Fruit fly (Drosophila melanogaster) whole organism, embryonic: ENCODE data around the gene CG12299.

ENCODE experiments used
- Abd-B ChIP-seq: fragments of 200-800 bp; sonication (Bioruptor generic); optimal IDR thresholded peaks from 2 replicates; lab custom pipeline; 2018; ENCODE audit warnings: missing biosample characterization, mild to moderate bottlenecking, missing genetic modification characterization, moderate library complexity
- BEAF-32 ChIP-seq: fragments of 200-800 bp; sonication (Bioruptor generic); optimal IDR thresholded peaks from 3 replicates; lab custom pipeline; 2017; ENCODE audit warnings: missing biosample characterization, missing genetic modification characterization, mild to moderate bottlenecking, moderate library complexity, missing genetic modification reagents
- CG12219 ChIP-seq: fragments of 200-800 bp; sonication (Bioruptor generic); optimal IDR thresholded peaks from 3 replicates; lab custom pipeline; 2018; ENCODE audit warnings: missing biosample characterization, mild to moderate bottlenecking, missing genetic modification characterization
- CG12391 ChIP-seq: fragments of 200-800 bp; sonication (Bioruptor generic); optimal IDR thresholded peaks from 3 replicates; lab custom pipeline; 2018; ENCODE audit warnings: missing biosample characterization, mild to moderate bottlenecking, missing genetic modification characterization, moderate library complexity
- CG15073 ChIP-seq: fragments of 200-800 bp; sonication (Bioruptor generic); optimal IDR thresholded peaks from 2 replicates; lab custom pipeline; 2016; ENCODE audit warnings: missing biosample characterization, missing genetic modification characterization
- CG1602 ChIP-seq: fragments of 200-800 bp; sonication (Bioruptor generic); optimal IDR thresholded peaks from 3 replicates; lab custom pipeline; 2016; ENCODE audit warnings: missing biosample characterization, missing genetic modification characterization
- CG31365 ChIP-seq: fragments of 200-800 bp; sonication (Bioruptor generic); optimal IDR thresholded peaks from 2 replicates; lab custom pipeline; 2018; ENCODE audit warnings: missing biosample characterization, mild to moderate bottlenecking, missing genetic modification characterization
- CG4404 ChIP-seq: fragments of 200-800 bp; sonication (Bioruptor generic); IDR thresholded peaks from 2 replicates; pipeline ENCODE4 v1.3.6; 2022; ENCODE audit warnings: missing biosample characterization, missing genetic modification characterization
- CG4424 ChIP-seq: fragments of 200-800 bp; sonication (Bioruptor generic); optimal IDR thresholded peaks from 3 replicates; lab custom pipeline; 2016; ENCODE audit warnings: missing biosample characterization, missing genetic modification characterization
- CG4854 ChIP-seq: fragments of 200-800 bp; sonication (Bioruptor generic); optimal IDR thresholded peaks from 2 replicates; lab custom pipeline; 2016; ENCODE audit warnings: missing biosample characterization, missing genetic modification characterization, inconsistent platforms
- CG7372 ChIP-seq: fragments of 200-800 bp; sonication (Bioruptor generic); IDR thresholded peaks from 2 replicates; pipeline ENCODE4 v1.3.6; 2022; ENCODE audit warnings: missing biosample characterization, missing genetic modification characterization
- CG8281 ChIP-seq: fragments of 200-800 bp; sonication (Bioruptor generic); optimal IDR thresholded peaks from 2 replicates; lab custom pipeline; 2018; ENCODE audit warnings: missing biosample characterization, mild to moderate bottlenecking, missing genetic modification characterization, moderate library complexity
- CG8290 ChIP-seq, 3 experiments: fragments of 200-800 bp; sonication (Bioruptor generic); optimal IDR thresholded peaks; 2 replicates each; lab custom pipeline; 2016 to 2019; ENCODE audit warnings: missing biosample characterization in 3 of 3, missing genetic modification characterization in 3 of 3, mild to moderate bottlenecking in 2 of 3, moderate library complexity in 1 of 3
- CTCF ChIP-seq: fragments of 200-800 bp; sonication (Bioruptor generic); optimal IDR thresholded peaks from 2 replicates; lab custom pipeline; 2017; ENCODE audit warnings: missing biosample characterization, mild to moderate bottlenecking, missing genetic modification characterization, moderate library complexity
- Dip2 ChIP-seq: fragments of 200-800 bp; sonication (Bioruptor generic); IDR thresholded peaks from 2 replicates; pipeline ENCODE4 v1.3.6; 2022; ENCODE audit warnings: missing biosample characterization, missing genetic modification characterization
- Dref ChIP-seq: fragments of 200-800 bp; sonication (Bioruptor generic); IDR thresholded peaks from 2 replicates; pipeline ENCODE4 v1.3.6; 2022; ENCODE audit warnings: missing biosample characterization, missing genetic modification characterization
- Drgx ChIP-seq: fragments of 200-800 bp; sonication (Bioruptor generic); IDR thresholded peaks from 2 replicates; pipeline ENCODE4 v1.3.6; 2022; ENCODE audit warnings: missing biosample characterization, missing genetic modification characterization
- Eip74EF ChIP-seq, 2 experiments: fragments of 200-800 bp in 1 of 2; fragments of >200 bp in 1 of 2; sonication (Bioruptor generic) in 1 of 2; optimal IDR thresholded peaks; 2 replicates each; lab custom pipeline; 2017 to 2019; ENCODE audit warnings: missing biosample characterization in 2 of 2, missing genetic modification characterization in 2 of 2, mild to moderate bottlenecking in 1 of 2, moderate library complexity in 1 of 2
- HHEX ChIP-seq: fragments of 200-800 bp; sonication (Bioruptor generic); optimal IDR thresholded peaks from 3 replicates; lab custom pipeline; 2017; ENCODE audit warnings: missing biosample characterization, mild to moderate bottlenecking, missing genetic modification characterization, missing genetic modification reagents
- HLH4C ChIP-seq: fragments of 200-800 bp; sonication (Bioruptor generic); IDR thresholded peaks from 3 replicates; pipeline ENCODE4 v1.3.6; 2022; ENCODE audit warnings: missing biosample characterization, missing genetic modification characterization; ENCODE audit not compliant: partially characterized antibody
- HLHmδ ChIP-seq: fragments of 200-800 bp; sonication (Bioruptor generic); optimal IDR thresholded peaks from 2 replicates; lab custom pipeline; 2018; ENCODE audit warnings: missing biosample characterization, mild to moderate bottlenecking, missing genetic modification characterization, moderate library complexity
- Hey ChIP-seq: fragments of 200-800 bp; sonication (Bioruptor generic); optimal IDR thresholded peaks from 3 replicates; lab custom pipeline; 2018; ENCODE audit warnings: missing biosample characterization, mild to moderate bottlenecking, missing genetic modification characterization
- Hr78 ChIP-seq, 2 experiments: fragments of 200-800 bp in 1 of 2; fragments of >200 bp in 1 of 2; sonication (Bioruptor generic) in 1 of 2; optimal IDR thresholded peaks; 2 replicates each; lab custom pipeline; 2017 to 2019; ENCODE audit warnings: missing biosample characterization in 2 of 2, missing genetic modification characterization in 2 of 2, mild to moderate bottlenecking in 1 of 2, moderate library complexity in 1 of 2
- Mes4 ChIP-seq: fragments of 200-800 bp; sonication (Bioruptor generic); optimal IDR thresholded peaks from 2 replicates; lab custom pipeline; 2016; ENCODE audit warnings: missing biosample characterization, missing genetic modification characterization
- NC2β ChIP-seq: fragments of 200-800 bp; sonication (Bioruptor generic); optimal IDR thresholded peaks from 2 replicates; lab custom pipeline; 2016; ENCODE audit warnings: missing biosample characterization, missing genetic modification characterization
- PHDP ChIP-seq: fragments of 200-800 bp; sonication (Bioruptor generic); optimal IDR thresholded peaks from 3 replicates; lab custom pipeline; 2018; ENCODE audit warnings: missing biosample characterization, mild to moderate bottlenecking, missing genetic modification characterization, moderate library complexity
- Ravus ChIP-seq: fragments of 200-800 bp; sonication (Bioruptor generic); IDR thresholded peaks from 2 replicates; pipeline ENCODE4 v1.3.6; 2022; ENCODE audit warnings: missing biosample characterization, missing genetic modification characterization
- Sox100B ChIP-seq: fragments of 200-800 bp; sonication (Bioruptor generic); optimal IDR thresholded peaks from 3 replicates; lab custom pipeline; 2018; ENCODE audit warnings: missing biosample characterization, mild to moderate bottlenecking, missing genetic modification characterization
- Tbp ChIP-seq: fragments of >200 bp; optimal IDR thresholded peaks from 2 replicates; lab custom pipeline; 2018; ENCODE audit warnings: missing biosample characterization, missing genetic modification characterization
- YL-1 ChIP-seq: fragments of 200-800 bp; sonication (Bioruptor generic); optimal IDR thresholded peaks from 3 replicates; lab custom pipeline; 2017; ENCODE audit warnings: missing biosample characterization, mild to moderate bottlenecking, missing genetic modification characterization
- crp ChIP-seq, 2 experiments: fragments of 200-800 bp; sonication (Bioruptor generic); optimal IDR thresholded peaks; 2 replicates in 1 of 2; 3 replicates in 1 of 2; lab custom pipeline; 2017; ENCODE audit warnings: missing biosample characterization in 2 of 2, missing genetic modification characterization in 2 of 2, mild to moderate bottlenecking in 1 of 2, moderate library complexity in 1 of 2
- da ChIP-seq: fragments of 200-800 bp; sonication (Bioruptor generic); optimal IDR thresholded peaks from 2 replicates; lab custom pipeline; 2016; ENCODE audit warnings: missing biosample characterization, missing genetic modification characterization
- dm ChIP-seq: fragments of 200-800 bp; sonication (Bioruptor generic); optimal IDR thresholded peaks from 3 replicates; lab custom pipeline; 2016; ENCODE audit warnings: missing biosample characterization, missing genetic modification characterization
- dpn ChIP-seq, 2 experiments: fragments of 200-800 bp; sonication (Bioruptor generic); optimal IDR thresholded peaks; 3 replicates each; lab custom pipeline; 2016; ENCODE audit warnings: missing biosample characterization in 2 of 2, missing genetic modification characterization in 2 of 2
- fd102C ChIP-seq: fragments of 200-800 bp; sonication (Bioruptor generic); optimal IDR thresholded peaks from 2 replicates; lab custom pipeline; 2018; ENCODE audit warnings: missing biosample characterization, mild to moderate bottlenecking, missing genetic modification characterization, moderate library complexity
- fd64A ChIP-seq: fragments of 200-800 bp; sonication (Bioruptor generic); optimal IDR thresholded peaks from 3 replicates; lab custom pipeline; 2018; ENCODE audit warnings: missing biosample characterization, mild to moderate bottlenecking, missing genetic modification characterization
- gcm2 ChIP-seq: fragments of 200-800 bp; sonication (Bioruptor generic); optimal IDR thresholded peaks from 2 replicates; lab custom pipeline; 2016; ENCODE audit warnings: missing biosample characterization, missing genetic modification characterization
- grau ChIP-seq: fragments of 200-800 bp; optimal IDR thresholded peaks from 3 replicates; lab custom pipeline; 2019; ENCODE audit warnings: missing biosample characterization, mild to moderate bottlenecking, missing genetic modification characterization, moderate library complexity
- gro ChIP-seq: fragments of 200-800 bp; sonication (Bioruptor generic); optimal IDR thresholded peaks from 2 replicates; lab custom pipeline; 2016; ENCODE audit warnings: missing biosample characterization, missing genetic modification characterization
- pum ChIP-seq: fragments of 200-800 bp; sonication (Bioruptor generic); optimal IDR thresholded peaks from 2 replicates; lab custom pipeline; 2016; ENCODE audit warnings: missing biosample characterization, missing genetic modification characterization
- ro ChIP-seq: fragments of 200-800 bp; sonication (Bioruptor generic); IDR thresholded peaks from 2 replicates; pipeline ENCODE4 v1.3.6; 2022; ENCODE audit warnings: missing biosample characterization, missing genetic modification characterization
- salm ChIP-seq: fragments of 200-800 bp; sonication (Bioruptor generic); optimal IDR thresholded peaks from 2 replicates; lab custom pipeline; 2018; ENCODE audit warnings: missing biosample characterization, mild to moderate bottlenecking, missing genetic modification characterization
- scrt ChIP-seq: fragments of 200-800 bp; sonication (Bioruptor generic); optimal IDR thresholded peaks from 2 replicates; lab custom pipeline; 2018; ENCODE audit warnings: missing biosample characterization, mild to moderate bottlenecking, missing genetic modification characterization, moderate library complexity
- sim ChIP-seq: fragments of 200-800 bp; sonication (Bioruptor generic); IDR thresholded peaks from 2 replicates; pipeline ENCODE4 v1.3.6; 2022; ENCODE audit warnings: missing biosample characterization, missing genetic modification characterization
- slp2 ChIP-seq: fragments of 200-800 bp; sonication (Bioruptor generic); optimal IDR thresholded peaks from 2 replicates; lab custom pipeline; 2016; ENCODE audit warnings: missing biosample characterization, missing genetic modification characterization
- so ChIP-seq: fragments of 200-800 bp; sonication (Bioruptor generic); IDR thresholded peaks from 3 replicates; pipeline ENCODE4 v1.3.6; 2022; ENCODE audit warnings: missing biosample characterization, missing genetic modification characterization
- sr ChIP-seq: fragments of 200-800 bp; sonication (Bioruptor generic); IDR thresholded peaks from 3 replicates; pipeline ENCODE4 v1.3.6; 2022; ENCODE audit warnings: missing biosample characterization, missing genetic modification characterization
- wek ChIP-seq: fragments of 200-800 bp; sonication (Bioruptor generic); optimal IDR thresholded peaks from 3 replicates; lab custom pipeline; 2018; ENCODE audit warnings: missing biosample characterization, mild to moderate bottlenecking, missing genetic modification characterization, moderate library complexity
- zfh2 ChIP-seq: fragments of 200-800 bp; sonication (Bioruptor generic); optimal IDR thresholded peaks from 2 replicates; lab custom pipeline; 2016; ENCODE audit warnings: missing biosample characterization, missing genetic modification characterization

The CG12299 gene

dm6 chr2L:10751879-10752620 is 14.9 kb downstream of the CG12299 start (continued):
- peak in 1 of 2 experiments; percentile 62 for TF ChIP-seq crp (GFP tag; optimal IDR thresholded peaks at IDR 0.05; lab: Kevin White, UChicago)
- peak; percentile 82 for TF ChIP-seq pum (GFP tag; lab: Kevin White, UChicago)
- TF ChIP-seq Ravus (GFP tag; lab: Robert Waterston, UW): no peak
- peak; percentile 92 for TF ChIP-seq wek (GFP tag; lab: Kevin White, UChicago)
- peak; percentile 83 for TF ChIP-seq PHDP (tag; lab: Kevin White, UChicago)
- peak; percentile 67 for TF ChIP-seq gcm2 (GFP tag; lab: Kevin White, UChicago)
- peak; percentile 95 for TF ChIP-seq YL-1 (GFP tag; lab: Kevin White, UChicago)
- TF ChIP-seq Tbp (GFP tag; lab: Kevin White, UChicago): no peak
- peak; percentile 82 for TF ChIP-seq sim (GFP tag; lab: Robert Waterston, UW)
- 0 out of 2 replicates have a peak, but pooled peaks have one; percentile 33 for TF ChIP-seq CG4404 (GFP tag; lab: Robert Waterston, UW)
- no peak for TF ChIP-seq BEAF-32
- peak; percentile 88 for TF ChIP-seq CG1602
- TF ChIP-seq CTCF (GFP tag; lab: Kevin White, UChicago): peak; percentile 22
- TF ChIP-seq zfh2 (GFP tag; lab: Kevin White, UChicago): no peak
- peak; percentile 95 for TF ChIP-seq NC2β (GFP tag; lab: Kevin White, UChicago)
- peak; percentile 48 for TF ChIP-seq Drgx (GFP tag; lab: Robert Waterston, UW)
- TF ChIP-seq dpn (GFP tag; optimal IDR thresholded peaks at IDR 0.05; lab: Kevin White, UChicago): peak; percentile 49 to 79
- peak; percentile 88 for TF ChIP-seq so
- peak; percentile 93 for TF ChIP-seq HHEX (GFP tag; lab: Kevin White, UChicago)
- TF ChIP-seq CG12219 (GFP tag; lab: Kevin White, UChicago): peak; percentile 79
- no peak for TF ChIP-seq Dref (GFP tag; lab: Robert Waterston, UW)
- TF ChIP-seq Abd-B: peak; percentile 60
- TF ChIP-seq Hr78 (GFP tag; optimal IDR thresholded peaks at IDR 0.05; lab: Kevin White, UChicago): peak in 1 of 2 experiments; percentile 25
- peak; percentile 50 for TF ChIP-seq slp2 (GFP tag; lab: Kevin White, UChicago)
- peak; percentile 75 for TF ChIP-seq CG31365
- peak; percentile 70 for TF ChIP-seq CG12391 (tag; lab: Kevin White, UChicago)
- peak; percentile 90 for TF ChIP-seq sr (GFP tag; lab: Robert Waterston, UW)
- TF ChIP-seq CG4854 (GFP tag; lab: Kevin White, UChicago): peak; percentile 91
- no peak for TF ChIP-seq gro
- peak; percentile 76; the same call in 1 of the 2 replicates for TF ChIP-seq ro
- TF ChIP-seq CG7372 (GFP tag; lab: Robert Waterston, UW): peak; percentile 28; the same call in 1 of the 2 replicates
- TF ChIP-seq dm (GFP tag; lab: Kevin White, UChicago): peak; percentile 58
- peak; percentile 91 for TF ChIP-seq CG8290 (GFP tag; optimal IDR thresholded peaks at IDR 0.05; lab: Kevin White, UChicago)
- peak; percentile 95 to 96 for TF ChIP-seq CG8290 (tag; optimal IDR thresholded peaks at IDR 0.05; lab: Kevin White, UChicago)
- TF ChIP-seq fd102C (GFP tag; lab: Kevin White, UChicago): peak; percentile 91
- TF ChIP-seq Mes4 (GFP tag; lab: Kevin White, UChicago): peak; percentile 95
- peak; percentile 83 for TF ChIP-seq Sox100B (GFP tag; lab: Kevin White, UChicago)
- TF ChIP-seq scrt (GFP tag; lab: Kevin White, UChicago): peak; percentile 48
- TF ChIP-seq Dip2 (GFP tag; lab: Robert Waterston, UW): no peak
- TF ChIP-seq Eip74EF (GFP tag; optimal IDR thresholded peaks at IDR 0.05; lab: Kevin White, UChicago): peak in 1 of 2 experiments; percentile 37
- TF ChIP-seq CG15073 (GFP tag; lab: Kevin White, UChicago): peak; percentile 62
- no peak for TF ChIP-seq HLH4C (GFP tag; lab: Robert Waterston, UW)
- peak; percentile 81 for TF ChIP-seq Hey (tag; lab: Kevin White, UChicago)
- peak; percentile 94 for TF ChIP-seq da (GFP tag; lab: Kevin White, UChicago)
- TF ChIP-seq HLHmδ (GFP tag; lab: Kevin White, UChicago): peak; percentile 94
- TF ChIP-seq CG8281 (tag; lab: Kevin White, UChicago): peak; percentile 78
- TF ChIP-seq CG4424 (GFP tag; lab: Kevin White, UChicago): peak; percentile 85
- peak; percentile 82 for TF ChIP-seq salm (tag; lab: Kevin White, UChicago)
- TF ChIP-seq grau (tag; lab: Kevin White, UChicago): peak; percentile 64
- TF ChIP-seq fd64A (GFP tag; lab: Kevin White, UChicago): peak; percentile 98
